Worm (Caenorhabditis elegans): ENCODE measurements around the gene pat-2.
A peak's percentile ranks its signal among the peaks of the same experiment; 100 is the strongest.

Gene pat-2

ce11 chrIII:8801352-8801863 is 17.3 kb upstream of the pat-2 start (continued):
- TF ChIP-seq unc-62 (GFP tag; optimal IDR thresholded peaks at IDR 0.05 in 1 of 2) = peak in 1 of 2 experiments; percentile 40
- TF ChIP-seq unc-62 (tag; optimal IDR thresholded peaks at IDR 0.05) = no peak
- TF ChIP-seq php-3 (GFP tag; IDR thresholded peaks at IDR 0.05) = no peak
- no peak for TF ChIP-seq unc-130 (GFP tag; optimal IDR thresholded peaks at IDR 0.05)
- TF ChIP-seq lin-39 (tag; optimal IDR thresholded peaks at IDR 0.05) = no peak
- no peak for TF ChIP-seq dmd-8 (GFP tag; IDR thresholded peaks at IDR 0.05)
- TF ChIP-seq dpl-1 (GFP tag; optimal IDR thresholded peaks at IDR 0.05) = no peak
- no peak for TF ChIP-seq R02D3.7 (tag; optimal IDR thresholded peaks at IDR 0.05)
- no peak for TF ChIP-seq ZK337.2 (GFP tag; IDR thresholded peaks at IDR 0.05)
- TF ChIP-seq ztf-11 (tag; optimal IDR thresholded peaks at IDR 0.05) = no peak
- no peak for TF ChIP-seq zip-2 (tag; optimal IDR thresholded peaks at IDR 0.05)

- TF ChIP-seq nhr-76 (tag; optimal IDR thresholded peaks at IDR 0.05) = no peak
- no peak for TF ChIP-seq F26F4.8 (GFP tag; conservative IDR thresholded peaks at IDR 0.05)
- no peak for TF ChIP-seq D1046.2 (GFP tag; IDR thresholded peaks at IDR 0.05)
- peak; percentile 75; the same call in 1 of the 2 replicates for TF ChIP-seq lin-1 (GFP tag; IDR thresholded peaks at IDR 0.05)
- TF ChIP-seq lir-3 (tag; optimal IDR thresholded peaks at IDR 0.05) = peak; percentile 8
- peak; percentile 94 for TF ChIP-seq gei-8 (GFP tag; optimal IDR thresholded peaks at IDR 0.05)
- TF ChIP-seq zfp-2 (tag; optimal IDR thresholded peaks at IDR 0.05) = no peak
- peak; percentile 68 for TF ChIP-seq ceh-28 (tag; optimal IDR thresholded peaks at IDR 0.05)
- peak; percentile 64 for TF ChIP-seq zag-1 (tag; optimal IDR thresholded peaks at IDR 0.05)
- peak; percentile 81 for TF ChIP-seq egl-43 (GFP tag; IDR thresholded peaks at IDR 0.05)
- peak; percentile 59; the same call in 1 of the 2 replicates for TF ChIP-seq nhr-42 (GFP tag; IDR thresholded peaks at IDR 0.05)
- 0 out of 2 replicates have a peak, but pooled peaks have one; percentile 3 for TF ChIP-seq lim-7 (GFP tag; IDR thresholded peaks at IDR 0.05)
- peak; percentile 80 for TF ChIP-seq mes-2 (tag; optimal IDR thresholded peaks at IDR 0.05; ENCODE audit: poor library complexity, severe bottlenecking)
- TF ChIP-seq nhr-48 (tag; optimal IDR thresholded peaks at IDR 0.05) = peak; percentile 95
- TF ChIP-seq dve-1 (tag; optimal IDR thresholded peaks at IDR 0.05; ENCODE audit: insufficient read depth) = peak; percentile 98
- peak; percentile 92 for TF ChIP-seq hmg-1.1 (GFP tag; IDR thresholded peaks at IDR 0.05)
- TF ChIP-seq daf-19 (GFP tag; conservative IDR thresholded peaks at IDR 0.05) = 0 out of 2 replicates have a peak, but pooled peaks have one; percentile 58
- peak; percentile 17; the same call in 1 of the 2 replicates for TF ChIP-seq Y75B8A.6 (GFP tag; IDR thresholded peaks at IDR 0.05)
- TF ChIP-seq lin-39 (tag; optimal IDR thresholded peaks at IDR 0.05) = peak; percentile 34
- peak; percentile 95 for TF ChIP-seq rbr-2 (tag; optimal IDR thresholded peaks at IDR 0.05)
- TF ChIP-seq mdt-29 (GFP tag; IDR thresholded peaks at IDR 0.05) = no peak
- peak; percentile 7 for TF ChIP-seq snpc-4 (tag; optimal IDR thresholded peaks at IDR 0.05)
- peak; percentile 90 for TF ChIP-seq fkh-10 (GFP tag; optimal IDR thresholded peaks at IDR 0.05)
- TF ChIP-seq Y105C5A.15 (GFP tag; IDR thresholded peaks at IDR 0.05) = no peak
- TF ChIP-seq madf-5 (GFP tag; IDR thresholded peaks at IDR 0.05) = 0 out of 4 replicates have a peak, but pooled peaks of 1 of the 2 experiments have one; percentile 5
- no peak for TF ChIP-seq ztf-11 (tag; optimal IDR thresholded peaks at IDR 0.05)
- no peak for TF ChIP-seq Y48G9A.11 (GFP tag; IDR thresholded peaks at IDR 0.05)
- no peak for TF ChIP-seq dmd-9 (GFP tag; IDR thresholded peaks at IDR 0.05)
- TF ChIP-seq sdz-12 (GFP tag; optimal IDR thresholded peaks at IDR 0.05) = no peak
- TF ChIP-seq pha-4 (GFP tag; IDR thresholded peaks at IDR 0.05) = peak; percentile 81
- TF ChIP-seq pha-4 (tag; optimal IDR thresholded peaks at IDR 0.05) = peak; percentile 86
- no peak for TF ChIP-seq aly-2 (tag; optimal IDR thresholded peaks at IDR 0.05)
- TF ChIP-seq zfp-3 (GFP tag; conservative IDR thresholded peaks at IDR 0.05) = peak; percentile 59; the same call in 1 of the 2 replicates
- TF ChIP-seq nhr-77 (tag; optimal IDR thresholded peaks at IDR 0.05) = peak; percentile 91
- TF ChIP-seq pqm-1 (tag; optimal IDR thresholded peaks at IDR 0.05) = peak; percentile 37
- peak; percentile 26 for TF ChIP-seq nhr-237 (tag; optimal IDR thresholded peaks at IDR 0.05)
- peak; percentile 87 to 98 for TF ChIP-seq hif-1 (tag; optimal IDR thresholded peaks at IDR 0.05)
- peak; percentile 29; the same call in 1 of the 2 replicates for TF ChIP-seq snpc-1.2 (GFP tag; IDR thresholded peaks at IDR 0.05)
Measured at ce11 chrIII:8801864-8802818, 16.6 kb upstream of the pat-2 start.

Measured in whole organism, L4 larva.